Worm (Caenorhabditis elegans) whole organism, L3 larva: ENCODE results near the gene srx-85.

Experiments used
- ama-1 ChIP-seq: fragments of 150-350 bp; optimal IDR thresholded peaks from 2 replicates; lab custom pipeline; 2018
- elt-3 ChIP-seq, 3 experiments: fragments of 150-350 bp in 1 of 3; sonication (generic microtip) in 2 of 3; optimal IDR thresholded peaks; 2 replicates in 2 of 3; 4 replicates in 1 of 3; lab custom pipeline; 2014 to 2017; ENCODE audit warnings: missing biosample characterization in 3 of 3, missing genetic modification characterization in 3 of 3
- nhr-12 ChIP-seq: fragments of 150-350 bp; optimal IDR thresholded peaks from 2 replicates; lab custom pipeline; 2014; ENCODE audit warnings: missing biosample characterization, missing genetic modification characterization
- sea-2 ChIP-seq: fragments of 150-350 bp; sonication (generic microtip); optimal IDR thresholded peaks from 4 replicates; lab custom pipeline; 2014; ENCODE audit warnings: missing biosample characterization, missing genetic modification reagents, missing genetic modification characterization
- unc-62 ChIP-seq: fragments of 150-350 bp; sonication (generic microtip); optimal IDR thresholded peaks from 4 replicates; lab custom pipeline; 2014; ENCODE audit warnings: missing biosample characterization, missing genetic modification reagents, missing genetic modification characterization

ce11 chrV:11515145-11515544, 37.3 kb upstream of the srx-85 start:
- TF ChIP-seq unc-62 (GFP tag; lab: Kevin White, UChicago) = no peak
- no peak for TF ChIP-seq ama-1
- TF ChIP-seq elt-3 (tag; optimal IDR thresholded peaks at IDR 0.05; lab: Kevin White, UChicago) = no peak
- no peak for TF ChIP-seq nhr-12 (tag; lab: Kevin White, UChicago)
- no peak for TF ChIP-seq sea-2 (GFP tag; lab: Kevin White, UChicago)
